Worm (Caenorhabditis elegans): ENCODE results near the gene H01M10.2.

The H01M10.2 gene

DNA sequence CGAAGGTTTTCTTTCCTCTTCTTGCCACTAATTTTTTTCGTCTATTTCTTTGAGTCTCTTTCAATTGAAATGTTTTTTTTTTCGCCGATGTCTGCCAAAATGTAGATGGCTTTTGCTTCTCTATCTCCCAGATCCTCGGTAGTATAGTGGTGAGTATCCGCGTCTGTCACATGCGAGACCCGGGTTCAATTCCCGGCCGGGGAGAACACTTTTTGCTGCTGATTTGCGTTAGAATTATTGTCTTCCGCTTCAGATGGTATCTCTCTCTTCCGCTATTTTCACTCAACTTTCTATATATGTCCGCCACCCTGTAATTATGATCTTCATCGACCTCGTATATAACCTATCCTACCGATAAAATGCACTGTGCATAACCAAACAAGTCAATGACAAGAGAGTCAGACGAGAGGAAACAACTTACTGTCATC is 32.1 kb downstream of the H01M10.2 start:
- no peak for TF ChIP-seq unc-62 (GFP tag; optimal IDR thresholded peaks at IDR 0.05)

DNA sequence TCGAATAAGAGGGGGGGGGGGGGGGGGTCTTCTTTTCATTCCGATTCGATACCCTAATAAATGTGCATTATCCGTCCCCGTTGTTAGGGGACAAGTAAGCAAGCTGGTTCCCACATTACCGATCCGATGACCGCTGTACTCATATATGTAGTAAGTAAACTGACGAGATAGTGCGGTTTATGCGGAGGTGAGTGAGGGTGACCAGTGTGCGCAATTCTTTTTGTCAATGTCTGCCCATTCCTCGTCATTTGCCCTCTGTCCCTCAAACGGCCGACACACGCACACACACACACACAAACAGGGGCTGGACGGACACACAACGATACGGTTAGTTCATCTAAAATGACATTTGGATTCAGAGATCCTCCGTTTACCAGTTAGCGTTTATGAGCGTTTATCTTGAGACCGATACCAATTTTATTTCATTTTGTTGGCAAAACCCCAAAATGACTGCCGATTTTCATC is 33.3 kb downstream of the H01M10.2 start, which contains the start of gene aat-3:
TSS of gene aat-3 (plus strand) at position 51 of the 465 bp plus-strand sequence.
- no peak for TF ChIP-seq unc-62 (GFP tag; optimal IDR thresholded peaks at IDR 0.05)

DNA sequence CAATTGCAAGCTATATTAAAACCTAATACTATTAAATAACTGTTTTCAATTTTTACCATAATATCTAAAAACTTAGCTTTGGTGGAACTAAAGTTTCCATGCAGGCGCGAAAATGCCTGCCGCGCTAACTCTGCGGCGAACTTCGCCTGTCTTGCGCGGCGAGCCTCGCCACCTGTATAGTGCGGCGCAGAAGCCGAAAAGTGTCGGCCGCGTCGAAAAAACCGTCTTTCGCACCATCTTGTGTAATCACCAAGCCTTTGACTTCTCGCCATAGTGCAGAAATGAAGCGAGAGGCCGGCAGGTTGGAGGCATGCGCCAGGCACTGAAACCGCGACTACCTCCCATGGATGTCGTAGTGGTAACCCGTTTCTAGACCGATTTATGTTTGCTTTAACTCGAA is 34.1 kb downstream of the H01M10.2 start:
- no peak for TF ChIP-seq unc-62 (GFP tag; optimal IDR thresholded peaks at IDR 0.05)

DNA sequence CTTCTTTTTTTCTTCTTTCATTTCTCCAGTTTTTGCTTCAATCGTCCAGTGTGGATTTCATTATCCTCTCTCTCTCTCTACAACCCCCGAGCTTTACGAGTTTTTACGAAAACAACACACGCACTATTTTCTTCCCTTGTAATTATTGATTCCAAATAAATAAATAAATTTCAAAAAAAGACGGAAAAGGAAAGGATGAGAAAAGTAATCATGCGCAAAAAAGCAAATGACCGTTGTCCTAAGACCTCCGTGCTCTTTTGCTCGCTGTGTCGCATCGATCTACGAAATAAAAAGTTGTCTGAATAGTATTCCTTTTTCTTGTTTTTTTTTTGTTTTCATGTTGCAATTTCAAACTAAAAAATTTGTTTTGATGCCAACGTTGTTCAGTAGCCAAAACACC is 34.9 kb downstream of the H01M10.2 start:
- TF ChIP-seq unc-62 (GFP tag; optimal IDR thresholded peaks at IDR 0.05): no peak

DNA sequence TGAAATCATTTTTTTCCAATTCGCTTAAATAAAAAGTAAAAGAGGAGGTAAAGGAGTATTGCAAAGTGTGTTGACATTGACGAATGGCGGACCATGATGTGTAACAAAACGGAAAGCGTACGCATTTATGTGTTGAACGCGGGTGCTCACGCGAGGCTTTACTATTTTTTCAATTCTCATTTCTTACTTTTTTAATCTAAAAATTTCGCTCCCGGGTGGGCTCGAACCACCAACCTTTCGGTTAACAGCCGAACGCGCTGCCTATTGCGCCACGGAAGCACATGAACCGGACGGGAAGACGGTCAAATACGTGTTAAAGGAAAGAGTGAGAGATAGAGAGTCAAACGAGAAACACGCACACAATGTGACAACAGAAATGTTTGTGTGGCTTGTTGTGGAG is 36.2 kb downstream of the H01M10.2 start:
- TF ChIP-seq unc-62 (GFP tag; optimal IDR thresholded peaks at IDR 0.05): no peak

DNA sequence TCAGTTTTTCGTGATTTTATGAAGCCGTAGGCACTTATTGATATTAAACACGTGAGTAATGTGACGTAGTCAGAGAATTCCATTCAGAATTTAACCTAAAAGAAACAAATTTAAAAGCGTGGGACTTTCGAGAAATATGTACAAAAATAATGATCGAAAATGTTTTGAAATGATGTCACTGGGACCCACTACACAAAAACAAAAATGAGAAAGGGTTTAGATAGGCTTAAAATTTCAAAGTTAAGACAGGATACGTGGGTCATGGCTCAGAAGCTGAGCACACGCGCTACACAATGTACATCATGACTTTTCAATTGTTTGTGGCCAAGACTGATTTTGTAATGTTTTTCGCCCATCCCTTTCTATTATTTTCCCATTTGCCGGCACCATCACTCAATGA is 36.7 kb downstream of the H01M10.2 start, which contains the start of gene smvt-1:
TSS of gene smvt-1 (minus strand) at position 101 of the 400 bp plus-strand sequence.
- no peak for TF ChIP-seq unc-62 (GFP tag; optimal IDR thresholded peaks at IDR 0.05)

DNA sequence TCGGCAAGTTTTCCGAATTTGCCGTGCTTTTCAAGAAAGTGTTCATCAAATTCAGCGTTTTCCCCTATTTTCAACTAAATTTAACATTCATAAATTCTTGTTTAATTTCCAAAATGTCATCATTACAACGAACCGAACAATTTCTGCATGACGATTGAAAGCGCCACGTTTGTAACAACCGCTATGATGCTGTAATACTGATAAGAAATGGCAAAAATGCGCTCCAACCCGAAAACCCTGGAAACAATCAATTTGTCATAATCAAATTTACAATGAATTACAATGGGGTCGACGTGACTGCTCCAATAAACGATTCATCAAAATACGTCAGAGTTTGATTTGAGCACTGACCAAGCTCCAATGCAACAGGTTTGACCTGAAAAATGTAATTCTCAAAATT is 40.9 kb downstream of the H01M10.2 start:
- no peak for TF ChIP-seq unc-62 (GFP tag; optimal IDR thresholded peaks at IDR 0.05)

DNA sequence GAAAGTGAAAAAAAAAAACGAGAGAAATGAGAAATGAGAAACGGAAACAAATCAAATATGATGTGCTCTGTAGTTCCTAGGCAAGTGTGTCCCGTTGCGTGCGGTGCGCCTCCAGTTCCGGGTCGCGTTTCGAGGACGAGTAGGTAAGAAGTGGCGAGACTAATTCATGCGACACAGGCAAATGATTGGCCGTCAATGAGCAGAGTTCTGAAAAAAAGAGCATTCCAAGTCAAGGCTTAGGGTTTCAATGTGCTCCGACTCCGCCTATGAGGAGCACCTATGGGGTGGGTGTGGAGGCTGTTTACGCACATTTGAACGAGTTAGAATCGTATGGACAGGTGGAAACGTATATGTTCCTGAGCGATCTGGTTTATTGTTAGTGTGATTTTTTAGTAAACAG is 42.2 kb downstream of the H01M10.2 start:
- no peak for TF ChIP-seq unc-62 (GFP tag; optimal IDR thresholded peaks at IDR 0.05)

DNA sequence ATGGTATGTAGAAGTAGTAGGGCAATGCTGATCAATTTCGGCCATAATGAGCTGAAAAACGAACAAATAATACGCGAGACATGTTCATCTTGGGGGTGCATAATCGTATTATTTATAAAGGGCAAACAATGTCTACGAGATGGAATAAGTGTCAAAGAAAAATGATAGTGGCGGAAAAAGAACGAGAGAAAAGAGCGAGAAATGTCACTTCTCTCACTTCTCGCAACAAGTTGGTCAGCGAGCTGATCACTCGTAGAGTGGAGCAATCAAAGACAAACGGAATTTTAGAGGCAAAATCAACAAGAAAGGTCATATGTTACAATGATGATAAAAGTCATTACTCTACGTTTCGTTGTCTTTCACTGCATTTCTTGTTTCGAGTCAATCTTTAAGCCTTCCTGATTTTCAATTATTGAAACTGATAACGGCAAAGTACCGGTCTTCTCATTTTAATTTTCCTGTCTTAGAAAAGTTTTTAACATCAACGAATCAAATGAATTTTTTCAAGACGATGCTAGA is 44.5 kb downstream of the H01M10.2 start, which contains the start of gene F52H2.3:
TSS of gene F52H2.3 (minus strand) at position 51 of the 519 bp plus-strand sequence.
- no peak for TF ChIP-seq unc-62 (GFP tag; optimal IDR thresholded peaks at IDR 0.05)

DNA sequence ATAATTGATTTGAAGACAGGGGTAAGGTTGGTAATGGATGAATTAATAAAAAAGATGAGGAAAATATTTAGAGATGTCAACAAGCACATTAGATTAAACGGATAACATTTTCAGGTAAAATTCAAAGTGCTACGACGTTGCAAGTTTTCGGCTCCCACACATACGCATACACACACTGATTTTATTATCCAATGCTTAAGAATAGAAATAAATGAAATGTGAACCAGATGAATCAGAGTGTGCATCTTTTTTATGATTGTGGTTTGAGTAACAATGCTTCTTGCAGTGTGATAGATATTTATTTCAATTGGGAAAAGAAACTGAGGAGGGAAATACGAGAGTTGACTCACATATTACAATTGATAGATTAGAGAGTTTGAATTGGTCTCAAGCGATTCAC is 46.8 kb downstream of the H01M10.2 start:
- no peak for TF ChIP-seq unc-62 (GFP tag; optimal IDR thresholded peaks at IDR 0.05)

DNA sequence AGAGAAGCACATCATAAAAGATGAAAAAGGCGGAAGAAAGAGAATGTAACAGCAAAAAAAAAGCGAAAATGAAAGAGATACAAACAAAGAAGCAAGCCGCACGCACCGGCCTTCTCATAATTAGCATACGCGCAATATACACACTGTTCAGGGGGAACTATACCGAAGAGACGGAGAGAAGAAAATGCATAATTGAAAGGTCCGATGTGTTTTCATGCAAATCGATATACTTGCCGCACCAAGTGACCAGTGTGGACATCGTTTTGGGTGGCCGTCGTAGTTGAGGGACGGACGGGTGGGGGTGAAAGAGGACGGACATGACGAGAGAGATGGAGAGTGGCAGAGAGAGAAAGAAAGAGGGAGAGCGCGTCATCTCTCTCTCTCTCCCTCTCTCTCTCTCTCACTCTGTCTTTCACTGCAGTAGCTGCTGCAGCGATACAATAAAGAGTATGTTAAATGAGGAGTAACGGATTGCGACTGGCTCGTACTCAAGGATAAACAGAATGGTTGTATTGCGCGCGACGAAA is 49.2 kb downstream of the H01M10.2 start:
- no peak for TF ChIP-seq unc-62 (GFP tag; optimal IDR thresholded peaks at IDR 0.05)

Data from whole organism, dauer.